Worm (Caenorhabditis elegans) whole organism, L2 larva: ENCODE data around the gene C03A3.3.

ENCODE experiments used
- C34F6.9 ChIP-seq: fragments of 150-350 bp; optimal IDR thresholded peaks from 2 replicates; lab custom pipeline; 2014; ENCODE audit warnings: missing biosample characterization, missing genetic modification characterization
- F13H6.1 ChIP-seq: sonication (generic microtip); optimal IDR thresholded peaks from 2 replicates; lab custom pipeline; 2016; ENCODE audit warnings: missing genetic modification characterization, missing compliant biosample characterization
- R02D3.7 ChIP-seq: fragments of 150-350 bp; optimal IDR thresholded peaks from 2 replicates; lab custom pipeline; 2014; ENCODE audit warnings: missing biosample characterization, missing genetic modification characterization
- Y55F3AM.14 ChIP-seq: fragments of 200-800 bp; sonication (Bioruptor generic); optimal IDR thresholded peaks from 2 replicates; lab custom pipeline; 2018; ENCODE audit warnings: mild to moderate bottlenecking, missing genetic modification characterization, missing compliant biosample characterization
- ZK546.5 ChIP-seq: sonication (generic microtip); optimal IDR thresholded peaks from 2 replicates; lab custom pipeline; 2017; ENCODE audit warnings: missing biosample characterization, missing genetic modification characterization
- alr-1 ChIP-seq: fragments of 150-350 bp; optimal IDR thresholded peaks from 2 replicates; lab custom pipeline; 2014; ENCODE audit warnings: missing biosample characterization, missing genetic modification characterization
- aly-2 ChIP-seq: fragments of 150-350 bp; optimal IDR thresholded peaks from 2 replicates; lab custom pipeline; 2014; ENCODE audit warnings: missing biosample characterization, missing genetic modification characterization
- ama-1 ChIP-seq: fragments of 150-350 bp; optimal IDR thresholded peaks from 2 replicates; lab custom pipeline; 2018; ENCODE audit warnings: inconsistent platforms
- blmp-1 ChIP-seq: sonication (generic microtip); optimal IDR thresholded peaks from 2 replicates; lab custom pipeline; 2017; ENCODE audit warnings: missing genetic modification characterization, mild to moderate bottlenecking, missing compliant biosample characterization, antibody characterized with exemption, moderate library complexity; ENCODE audit not compliant: insufficient read depth
- ceh-16 ChIP-seq: fragments of 150-350 bp; optimal IDR thresholded peaks from 2 replicates; lab custom pipeline; 2014; ENCODE audit warnings: missing biosample characterization, missing genetic modification characterization
- ceh-82 ChIP-seq: fragments of 150-350 bp; optimal IDR thresholded peaks from 2 replicates; lab custom pipeline; 2014; ENCODE audit warnings: missing biosample characterization, missing genetic modification characterization
- crh-2 ChIP-seq: sonication (generic microtip); optimal IDR thresholded peaks from 2 replicates; lab custom pipeline; 2017; ENCODE audit warnings: missing biosample characterization, missing genetic modification characterization
- dmd-4 ChIP-seq: sonication (generic microtip); optimal IDR thresholded peaks from 2 replicates; lab custom pipeline; 2017; ENCODE audit warnings: missing biosample characterization, missing genetic modification characterization
- egl-27 ChIP-seq: sonication (generic microtip); optimal IDR thresholded peaks from 3 replicates; lab custom pipeline; 2017; ENCODE audit warnings: missing biosample characterization, missing genetic modification reagents, missing genetic modification characterization
- elt-1 ChIP-seq: fragments of 150-350 bp; optimal IDR thresholded peaks from 2 replicates; lab custom pipeline; 2014; ENCODE audit warnings: missing biosample characterization, missing genetic modification characterization
- elt-3 ChIP-seq: sonication (generic microtip); optimal IDR thresholded peaks from 2 replicates; lab custom pipeline; 2017; ENCODE audit warnings: missing biosample characterization, missing genetic modification characterization
- fos-1 ChIP-seq: fragments of 150-350 bp; optimal IDR thresholded peaks from 2 replicates; lab custom pipeline; 2014; ENCODE audit warnings: missing biosample characterization, missing genetic modification characterization
- gmeb-1 ChIP-seq: fragments of 150-350 bp; optimal IDR thresholded peaks from 2 replicates; lab custom pipeline; 2014; ENCODE audit warnings: missing biosample characterization, missing genetic modification characterization
- lin-11 ChIP-seq: fragments of 150-350 bp; sonication (generic microtip); optimal IDR thresholded peaks from 2 replicates; lab custom pipeline; 2014; ENCODE audit warnings: missing biosample characterization, missing genetic modification characterization, inconsistent platforms, mixed read lengths
- lin-13 ChIP-seq: fragments of 150-350 bp; optimal IDR thresholded peaks from 2 replicates; lab custom pipeline; 2014; ENCODE audit warnings: missing biosample characterization, missing genetic modification reagents, missing genetic modification characterization
- lin-39 ChIP-seq: fragments of 150-350 bp; optimal IDR thresholded peaks from 2 replicates; lab custom pipeline; 2014; ENCODE audit warnings: missing biosample characterization, missing genetic modification reagents, missing genetic modification characterization
- lsy-2 ChIP-seq, 2 experiments: fragments of 150-350 bp in 1 of 2; sonication (generic microtip) in 1 of 2; optimal IDR thresholded peaks; 2 replicates each; lab custom pipeline; 2014 to 2017; ENCODE audit warnings: missing biosample characterization in 2 of 2, missing genetic modification characterization in 2 of 2
- mab-5 ChIP-seq: fragments of 150-350 bp; optimal IDR thresholded peaks from 2 replicates; lab custom pipeline; 2014; ENCODE audit warnings: missing biosample characterization, missing genetic modification characterization
- mbf-1 ChIP-seq: sonication (generic microtip); optimal IDR thresholded peaks from 2 replicates; lab custom pipeline; 2017; ENCODE audit warnings: missing biosample characterization, missing genetic modification characterization
- mdl-1 ChIP-seq, 2 experiments: fragments of 150-350 bp in 1 of 2; sonication (generic microtip) in 1 of 2; optimal IDR thresholded peaks; 2 replicates each; lab custom pipeline; 2017; ENCODE audit warnings: missing biosample characterization in 2 of 2, missing genetic modification characterization in 2 of 2
- nhr-10 ChIP-seq: sonication (generic microtip); optimal IDR thresholded peaks from 2 replicates; lab custom pipeline; 2017; ENCODE audit warnings: missing biosample characterization, missing genetic modification characterization
- nhr-11 ChIP-seq: fragments of 150-350 bp; optimal IDR thresholded peaks from 2 replicates; lab custom pipeline; 2014; ENCODE audit warnings: missing biosample characterization, missing genetic modification characterization
- nhr-12 ChIP-seq: fragments of 150-350 bp; optimal IDR thresholded peaks from 2 replicates; lab custom pipeline; 2014; ENCODE audit warnings: missing biosample characterization, missing genetic modification characterization
- nhr-129 ChIP-seq: fragments of 150-350 bp; optimal IDR thresholded peaks from 2 replicates; lab custom pipeline; 2014; ENCODE audit warnings: missing biosample characterization, missing genetic modification characterization
- nhr-21 ChIP-seq: fragments of 150-350 bp; optimal IDR thresholded peaks from 2 replicates; lab custom pipeline; 2014; ENCODE audit warnings: missing biosample characterization, missing genetic modification characterization
- nhr-23 ChIP-seq: fragments of 150-350 bp; optimal IDR thresholded peaks from 2 replicates; lab custom pipeline; 2014; ENCODE audit warnings: missing biosample characterization, missing genetic modification reagents, missing genetic modification characterization
- nhr-237 ChIP-seq: fragments of 150-350 bp; optimal IDR thresholded peaks from 2 replicates; lab custom pipeline; 2014; ENCODE audit warnings: missing biosample characterization, missing genetic modification characterization
- nhr-25 ChIP-seq: fragments of 150-350 bp; sonication (generic microtip); optimal IDR thresholded peaks from 3 replicates; lab custom pipeline; 2014; ENCODE audit warnings: missing biosample characterization, missing genetic modification characterization
- nhr-6 ChIP-seq: fragments of 150-350 bp; optimal IDR thresholded peaks from 2 replicates; lab custom pipeline; 2014; ENCODE audit warnings: missing biosample characterization, missing genetic modification characterization
- nhr-77 ChIP-seq: fragments of 150-350 bp; optimal IDR thresholded peaks from 2 replicates; lab custom pipeline; 2014; ENCODE audit warnings: missing biosample characterization, missing genetic modification characterization
- peb-1 ChIP-seq: fragments of 150-350 bp; optimal IDR thresholded peaks from 2 replicates; lab custom pipeline; 2014; ENCODE audit warnings: missing biosample characterization, missing genetic modification characterization
- sem-4 ChIP-seq: fragments of 150-350 bp; optimal IDR thresholded peaks from 2 replicates; lab custom pipeline; 2014; ENCODE audit warnings: missing biosample characterization, missing genetic modification reagents, missing genetic modification characterization
- skn-1 ChIP-seq: sonication (generic microtip); optimal IDR thresholded peaks from 2 replicates; lab custom pipeline; 2017; ENCODE audit warnings: missing biosample characterization, missing genetic modification characterization
- sma-3 ChIP-seq: sonication (generic microtip); optimal IDR thresholded peaks from 2 replicates; lab custom pipeline; 2016; ENCODE audit warnings: missing genetic modification reagents, missing genetic modification characterization, missing compliant biosample characterization
- sma-9 ChIP-seq, 2 experiments: fragments of 150-350 bp in 1 of 2; sonication (generic microtip) in 1 of 2; optimal IDR thresholded peaks; 2 replicates each; lab custom pipeline; 2014 to 2016; ENCODE audit warnings: missing genetic modification characterization in 2 of 2, mild to moderate bottlenecking in 1 of 2, missing biosample characterization in 1 of 2, missing compliant biosample characterization in 1 of 2, missing genetic modification reagents in 1 of 2, moderate library complexity in 1 of 2
- snpc-4 ChIP-seq: fragments of 150-350 bp; optimal IDR thresholded peaks from 2 replicates; lab custom pipeline; 2014; ENCODE audit warnings: missing biosample characterization, missing genetic modification characterization
- unc-39 ChIP-seq: fragments of 150-350 bp; optimal IDR thresholded peaks from 2 replicates; lab custom pipeline; 2014; ENCODE audit warnings: missing biosample characterization, missing genetic modification characterization
- unc-55 ChIP-seq: fragments of 150-350 bp; sonication (generic microtip); optimal IDR thresholded peaks from 3 replicates; lab custom pipeline; 2014; ENCODE audit warnings: missing biosample characterization, missing genetic modification reagents, missing genetic modification characterization
- unc-62 ChIP-seq: fragments of 150-350 bp; optimal IDR thresholded peaks from 2 replicates; lab custom pipeline; 2014; ENCODE audit warnings: missing biosample characterization, missing genetic modification reagents, missing genetic modification characterization
- zag-1 ChIP-seq: fragments of 150-350 bp; optimal IDR thresholded peaks from 2 replicates; lab custom pipeline; 2014; ENCODE audit warnings: missing biosample characterization, missing genetic modification characterization
- ztf-1 ChIP-seq: fragments of 200-800 bp; sonication (Bioruptor generic); conservative IDR thresholded peaks from 2 replicates; pipeline ENCODE4 v1.3.6; 2022; ENCODE audit warnings: missing genetic modification characterization, missing compliant biosample characterization
- ztf-11 ChIP-seq: sonication (generic microtip); optimal IDR thresholded peaks from 2 replicates; lab custom pipeline; 2017; ENCODE audit warnings: missing biosample characterization, missing genetic modification characterization
- ztf-4 ChIP-seq: fragments of 150-350 bp; optimal IDR thresholded peaks from 2 replicates; lab custom pipeline; 2014; ENCODE audit warnings: missing biosample characterization, missing genetic modification characterization

The C03A3.3 gene

ce11 chrX:11262319-11263074 lies 6.4 kb downstream of the C03A3.3 start, which contains the start of gene C03A3.2:
TSS of gene C03A3.2 (plus strand) at chrX:11262848.
- TF ChIP-seq Y55F3AM.14 (GFP tag; lab: Kevin White, UChicago) (no peak), lsy-2 (tag; optimal IDR thresholded peaks at IDR 0.05; lab: Kevin White, UChicago) (peak in 1 of 2 experiments; percentile 74), sma-9 (GFP tag; optimal IDR thresholded peaks at IDR 0.05; lab: Kevin White, UChicago) (peak; percentile 66), sma-9 (tag; optimal IDR thresholded peaks at IDR 0.05; lab: Kevin White, UChicago) (no peak), blmp-1 (tag; lab: Kevin White, UChicago) (peak; percentile 58), unc-39 (tag; lab: Kevin White, UChicago) (no peak), peb-1 (tag; lab: Kevin White, UChicago) (no peak), nhr-129 (peak; percentile 88), nhr-10 (no peak), ztf-1 (GFP tag; lab: Robert Waterston, UW) (no peak), nhr-23 (tag; lab: Kevin White, UChicago) (no peak), mbf-1 (no peak), mdl-1 (tag; optimal IDR thresholded peaks at IDR 0.05; lab: Kevin White, UChicago) (peak in 1 of 2 experiments; percentile 62), ceh-16 (tag; lab: Kevin White, UChicago) (peak; percentile 39), ztf-4 (tag; lab: Kevin White, UChicago) (no peak), nhr-6 (tag; lab: Kevin White, UChicago) (peak; percentile 24), gmeb-1 (tag; lab: Kevin White, UChicago) (no peak), lin-11 (tag; lab: Kevin White, UChicago) (peak; percentile 80), dmd-4 (tag; lab: Kevin White, UChicago) (no peak), aly-2 (tag; lab: Kevin White, UChicago) (no peak), unc-55 (GFP tag; lab: Kevin White, UChicago) (peak; percentile 82), nhr-25 (tag; lab: Kevin White, UChicago) (peak; percentile 75), lin-39 (tag; lab: Kevin White, UChicago) (no peak), mab-5 (tag; lab: Kevin White, UChicago) (peak; percentile 63), snpc-4 (peak; percentile 55), ceh-82 (tag; lab: Kevin White, UChicago) (no peak), F13H6.1 (peak; percentile 73), ZK546.5 (tag; lab: Kevin White, UChicago) (no peak), nhr-11 (tag; lab: Kevin White, UChicago) (no peak), ztf-11 (tag; lab: Kevin White, UChicago) (no peak), lin-13 (GFP tag; lab: Kevin White, UChicago) (peak; percentile 67), nhr-21 (no peak), zag-1 (tag; lab: Kevin White, UChicago) (peak; percentile 75), elt-3 (tag; lab: Kevin White, UChicago) (no peak), R02D3.7 (tag; lab: Kevin White, UChicago) (no peak), sem-4 (peak; percentile 49), alr-1 (no peak), nhr-77 (tag; lab: Kevin White, UChicago) (no peak), skn-1 (tag; lab: Kevin White, UChicago) (no peak), nhr-237 (no peak), C34F6.9 (peak; percentile 86), elt-1 (no peak), nhr-12 (tag; lab: Kevin White, UChicago) (no peak), ama-1 (lab: Kevin White, UChicago) (no peak), egl-27 (peak; percentile 35), crh-2 (peak; percentile 87), fos-1 (peak; percentile 58), sma-3 (GFP tag; lab: Kevin White, UChicago) (no peak), unc-62 (GFP tag; lab: Kevin White, UChicago) (no peak)
